Worm (Caenorhabditis elegans) whole organism, late embryonic: Measurements from ENCODE around the gene pitp-1.

Source experiments
- C38D4.7 ChIP-seq: fragments of 200-800 bp; sonication (Bioruptor generic); optimal IDR thresholded peaks from 2 replicates; lab custom pipeline; 2018; ENCODE audit warnings: mild to moderate bottlenecking, missing genetic modification characterization, moderate library complexity, missing compliant biosample characterization
- F13H6.1 ChIP-seq: sonication (generic microtip); optimal IDR thresholded peaks from 2 replicates; lab custom pipeline; 2016; ENCODE audit warnings: missing genetic modification characterization, missing compliant biosample characterization
- K09A11.1 ChIP-seq: sonication (generic microtip); optimal IDR thresholded peaks from 2 replicates; lab custom pipeline; 2017; ENCODE audit warnings: antibody characterized with exemption, mild to moderate bottlenecking, missing genetic modification characterization, missing compliant biosample characterization; ENCODE audit not compliant: insufficient read depth
- ceh-18 ChIP-seq: sonication (generic microtip); optimal IDR thresholded peaks from 2 replicates; lab custom pipeline; 2016; ENCODE audit warnings: missing genetic modification characterization, missing compliant biosample characterization
- ceh-22 ChIP-seq: sonication (generic microtip); optimal IDR thresholded peaks from 2 replicates; lab custom pipeline; 2017; ENCODE audit warnings: missing biosample characterization, missing genetic modification characterization
- ceh-24 ChIP-seq: sonication (generic microtip); optimal IDR thresholded peaks from 2 replicates; lab custom pipeline; 2016; ENCODE audit warnings: mild to moderate bottlenecking, missing genetic modification characterization, missing compliant biosample characterization
- ceh-30 ChIP-seq: fragments of 150-350 bp; optimal IDR thresholded peaks from 2 replicates; lab custom pipeline; 2014; ENCODE audit warnings: missing biosample characterization, missing genetic modification characterization
- ceh-48 ChIP-seq: sonication (generic microtip); optimal IDR thresholded peaks from 2 replicates; lab custom pipeline; 2016; ENCODE audit warnings: missing genetic modification characterization, inconsistent platforms, missing compliant biosample characterization
- ceh-9 ChIP-seq: sonication (generic microtip); optimal IDR thresholded peaks from 2 replicates; lab custom pipeline; 2016; ENCODE audit warnings: mild to moderate bottlenecking, missing genetic modification characterization, inconsistent platforms, missing compliant biosample characterization
- che-1 ChIP-seq: sonication (generic microtip); optimal IDR thresholded peaks from 2 replicates; lab custom pipeline; 2016; ENCODE audit warnings: mild to moderate bottlenecking, missing genetic modification characterization, missing compliant biosample characterization
- dmd-4 ChIP-seq: sonication (generic microtip); optimal IDR thresholded peaks from 2 replicates; lab custom pipeline; 2016; ENCODE audit warnings: borderline replicate concordance, missing genetic modification characterization, missing compliant biosample characterization
- elt-2 ChIP-seq: sonication (generic microtip); optimal IDR thresholded peaks from 2 replicates; lab custom pipeline; 2016; ENCODE audit warnings: missing genetic modification reagents, missing genetic modification characterization, missing compliant biosample characterization
- elt-4 ChIP-seq: sonication (generic microtip); optimal IDR thresholded peaks from 2 replicates; lab custom pipeline; 2016; ENCODE audit warnings: missing genetic modification characterization, missing compliant biosample characterization
- fax-1 ChIP-seq: sonication (generic microtip); optimal IDR thresholded peaks from 2 replicates; lab custom pipeline; 2016; ENCODE audit warnings: missing genotype, missing genetic modification characterization, missing compliant biosample characterization
- fkh-10 ChIP-seq: fragments of 150-350 bp; optimal IDR thresholded peaks from 2 replicates; lab custom pipeline; 2014; ENCODE audit warnings: missing biosample characterization, missing genetic modification reagents, missing genetic modification characterization
- fkh-6 ChIP-seq: sonication (generic microtip); optimal IDR thresholded peaks from 2 replicates; lab custom pipeline; 2016; ENCODE audit warnings: missing genetic modification characterization, missing compliant biosample characterization
- gmeb-2 ChIP-seq: sonication (generic microtip); optimal IDR thresholded peaks from 2 replicates; lab custom pipeline; 2016; ENCODE audit warnings: missing genetic modification characterization, inconsistent platforms, missing compliant biosample characterization
- hlh-30 ChIP-seq: sonication (generic microtip); optimal IDR thresholded peaks from 2 replicates; lab custom pipeline; 2017; ENCODE audit warnings: antibody characterized with exemption, missing genetic modification characterization, missing compliant biosample characterization; ENCODE audit not compliant: insufficient read depth
- hlh-6 ChIP-seq: sonication (generic microtip); optimal IDR thresholded peaks from 2 replicates; lab custom pipeline; 2016; ENCODE audit warnings: missing genotype, missing genetic modification characterization, missing compliant biosample characterization
- lin-11 ChIP-seq: fragments of 200-800 bp; sonication (Bioruptor generic); optimal IDR thresholded peaks from 2 replicates; lab custom pipeline; 2018; ENCODE audit warnings: mild to moderate bottlenecking, missing genetic modification characterization, missing compliant biosample characterization
- madf-2 ChIP-seq: sonication (generic microtip); optimal IDR thresholded peaks from 2 replicates; lab custom pipeline; 2017; ENCODE audit warnings: missing genetic modification characterization, missing compliant biosample characterization
- nhr-232 ChIP-seq: sonication (generic microtip); optimal IDR thresholded peaks from 2 replicates; lab custom pipeline; 2016; ENCODE audit warnings: missing genetic modification characterization, missing compliant biosample characterization
- odd-2 ChIP-seq: sonication (generic microtip); optimal IDR thresholded peaks from 2 replicates; lab custom pipeline; 2017; ENCODE audit warnings: antibody characterized with exemption, mild to moderate bottlenecking, missing genetic modification characterization, missing compliant biosample characterization
- pag-3 ChIP-seq: sonication (generic microtip); optimal IDR thresholded peaks from 2 replicates; lab custom pipeline; 2016; ENCODE audit warnings: missing compliant biosample characterization, missing genetic modification characterization, borderline replicate concordance
- pat-9 ChIP-seq: fragments of 200-800 bp; sonication (Bioruptor generic); optimal IDR thresholded peaks from 2 replicates; lab custom pipeline; 2018; ENCODE audit warnings: mild to moderate bottlenecking, missing genetic modification characterization, moderate library complexity, missing compliant biosample characterization
- pha-4 ChIP-seq: fragments of 150-350 bp; optimal IDR thresholded peaks from 2 replicates; lab custom pipeline; 2018; ENCODE audit warnings: missing biosample characterization, missing genetic modification reagents, missing genetic modification characterization
- ref-2 ChIP-seq: sonication (generic microtip); optimal IDR thresholded peaks from 2 replicates; lab custom pipeline; 2016; ENCODE audit warnings: missing genetic modification characterization, missing compliant biosample characterization
- sox-2 ChIP-seq: fragments of 200-800 bp; sonication (Bioruptor generic); IDR thresholded peaks from 2 replicates; pipeline ENCODE4 v1.3.6; 2022; ENCODE audit warnings: missing genetic modification reagents, missing genetic modification characterization, missing compliant biosample characterization
- tbx-2 ChIP-seq: sonication (generic microtip); optimal IDR thresholded peaks from 2 replicates; lab custom pipeline; 2016; ENCODE audit warnings: missing genetic modification characterization, missing compliant biosample characterization
- tbx-7 ChIP-seq: sonication (generic microtip); optimal IDR thresholded peaks from 2 replicates; lab custom pipeline; 2016; ENCODE audit warnings: missing genotype, missing genetic modification characterization, missing compliant biosample characterization
- ttx-3 ChIP-seq: sonication (generic microtip); optimal IDR thresholded peaks from 2 replicates; lab custom pipeline; 2016; ENCODE audit warnings: missing genetic modification reagents, missing genetic modification characterization, missing compliant biosample characterization
- unc-86 ChIP-seq: sonication (generic microtip); optimal IDR thresholded peaks from 2 replicates; lab custom pipeline; 2016; ENCODE audit warnings: missing genetic modification characterization, missing compliant biosample characterization
- ztf-16 ChIP-seq: sonication (generic microtip); optimal IDR thresholded peaks from 2 replicates; lab custom pipeline; 2017; ENCODE audit warnings: missing genetic modification characterization, missing compliant biosample characterization

pitp-1 gene

ce11 chrIII:3528342-3528741 lies 1.3 kb downstream of the pitp-1 start, which contains the start of gene rpl-37:
Gene rpl-37 (plus strand): TSS chrIII:3528642.
- TF ChIP-seq ceh-9 (tag; lab: Kevin White, UChicago) = no peak
- TF ChIP-seq ztf-16 (tag; lab: Kevin White, UChicago) = no peak
- TF ChIP-seq K09A11.1 (tag; lab: Kevin White, UChicago) = no peak
- TF ChIP-seq ceh-48 = no peak
- TF ChIP-seq hlh-6 (tag; lab: Kevin White, UChicago) = no peak
- no peak for TF ChIP-seq hlh-30 (tag; lab: Kevin White, UChicago)
- no peak for TF ChIP-seq tbx-2 (tag; lab: Kevin White, UChicago)
- no peak for TF ChIP-seq pag-3 (tag; lab: Kevin White, UChicago)
- no peak for TF ChIP-seq ttx-3

- TF ChIP-seq hlh-30 (tag; lab: Kevin White, UChicago) = no peak
Observed at ce11 chrIII:3523363-3523762, 6.2 kb downstream of the pitp-1 start.

ce11 chrIII:3520417-3520816 lies 9.2 kb downstream of the pitp-1 start:
- TF ChIP-seq fkh-10 = no peak
- TF ChIP-seq elt-2 (tag; lab: Kevin White, UChicago) = peak; percentile 23

ce11 chrIII:3519505-3519904 lies 10.1 kb downstream of the pitp-1 start, which contains the start of gene hmit-1.3:
Gene hmit-1.3 (minus strand): TSS chrIII:3519607.
- TF ChIP-seq C38D4.7 (GFP tag; lab: Kevin White, UChicago) (no peak), fax-1 (tag; lab: Kevin White, UChicago) (no peak), nhr-232 (no peak), tbx-7 (tag; lab: Kevin White, UChicago) (no peak), ceh-22 (tag; lab: Kevin White, UChicago) (no peak), fkh-6 (tag; lab: Kevin White, UChicago) (no peak), madf-2 (tag; lab: Kevin White, UChicago) (no peak), ref-2 (tag; lab: Kevin White, UChicago) (no peak), lin-11 (tag; lab: Kevin White, UChicago) (no peak), ceh-18 (no peak), pat-9 (no peak), pha-4 (tag; lab: Kevin White, UChicago) (no peak), ceh-48 (no peak), ttx-3 (no peak)

- no peak for TF ChIP-seq che-1 (tag; lab: Kevin White, UChicago)
- TF ChIP-seq C38D4.7 (GFP tag; lab: Kevin White, UChicago) = no peak
- no peak for TF ChIP-seq sox-2
- TF ChIP-seq odd-2 (tag; lab: Kevin White, UChicago) = no peak
- TF ChIP-seq dmd-4 (tag; lab: Kevin White, UChicago) = no peak
- no peak for TF ChIP-seq ttx-3
- no peak for TF ChIP-seq ceh-48
- no peak for TF ChIP-seq gmeb-2 (tag; lab: Kevin White, UChicago)
- no peak for TF ChIP-seq ceh-22 (tag; lab: Kevin White, UChicago)
- TF ChIP-seq ceh-24 = no peak
- TF ChIP-seq unc-86 = no peak
- no peak for TF ChIP-seq fax-1 (tag; lab: Kevin White, UChicago)
- TF ChIP-seq ceh-30 (tag; lab: Kevin White, UChicago) = no peak
- TF ChIP-seq nhr-232 = no peak
- TF ChIP-seq lin-11 (tag; lab: Kevin White, UChicago) = no peak
- no peak for TF ChIP-seq F13H6.1 (tag; lab: Kevin White, UChicago)
- no peak for TF ChIP-seq elt-4
- TF ChIP-seq hlh-6 (tag; lab: Kevin White, UChicago) = no peak
Observed at ce11 chrIII:3511808-3512207, 17.8 kb downstream of the pitp-1 start.
